Fruit fly (Drosophila melanogaster) whole organism, pupa: ENCODE data around the gene Pif1A.

Experiments used
- CG13204 ChIP-seq: fragments of 200-800 bp; sonication (Bioruptor generic); optimal IDR thresholded peaks from 2 replicates; lab custom pipeline; 2018; ENCODE audit warnings: missing biosample characterization, mild to moderate bottlenecking, missing genetic modification characterization, moderate library complexity
- CG8301 ChIP-seq: fragments of 200-800 bp; sonication (Bioruptor generic); optimal IDR thresholded peaks from 2 replicates; lab custom pipeline; 2018; ENCODE audit warnings: missing biosample characterization, mild to moderate bottlenecking, missing genetic modification characterization
- D1 ChIP-seq: fragments of 200-800 bp; sonication (Bioruptor generic); optimal IDR thresholded peaks from 2 replicates; lab custom pipeline; 2018; ENCODE audit warnings: missing biosample characterization, mild to moderate bottlenecking, missing genetic modification characterization, moderate library complexity
- Pif1B ChIP-seq: fragments of 200-800 bp; sonication (Bioruptor generic); optimal IDR thresholded peaks from 3 replicates; lab custom pipeline; 2016; ENCODE audit warnings: missing biosample characterization, missing genetic modification characterization
- fd96Ca ChIP-seq: fragments of 200-800 bp; sonication (Bioruptor generic); IDR thresholded peaks from 3 replicates; pipeline ENCODE4 v1.3.6; 2022; ENCODE audit warnings: missing biosample characterization, missing genetic modification characterization
- rn ChIP-seq: fragments of 200-800 bp; sonication (Bioruptor generic); IDR thresholded peaks from 2 replicates; pipeline ENCODE4 v1.3.6; 2022; ENCODE audit warnings: missing biosample characterization, missing genetic modification characterization

dm6 chr3R:8741248-8741647, 59.7 kb downstream of the Pif1A start:
- TF ChIP-seq fd96Ca (GFP tag; lab: Robert Waterston, UW) (no peak), CG8301 (tag; lab: Kevin White, UChicago) (no peak), CG13204 (GFP tag; lab: Kevin White, UChicago) (no peak), Pif1B (GFP tag; lab: Kevin White, UChicago) (no peak), D1 (tag; lab: Kevin White, UChicago) (no peak), rn (GFP tag; lab: Robert Waterston, UW) (no peak)
